Fruit fly (Drosophila melanogaster): ENCODE measurements around the gene CG42542.

DNA sequence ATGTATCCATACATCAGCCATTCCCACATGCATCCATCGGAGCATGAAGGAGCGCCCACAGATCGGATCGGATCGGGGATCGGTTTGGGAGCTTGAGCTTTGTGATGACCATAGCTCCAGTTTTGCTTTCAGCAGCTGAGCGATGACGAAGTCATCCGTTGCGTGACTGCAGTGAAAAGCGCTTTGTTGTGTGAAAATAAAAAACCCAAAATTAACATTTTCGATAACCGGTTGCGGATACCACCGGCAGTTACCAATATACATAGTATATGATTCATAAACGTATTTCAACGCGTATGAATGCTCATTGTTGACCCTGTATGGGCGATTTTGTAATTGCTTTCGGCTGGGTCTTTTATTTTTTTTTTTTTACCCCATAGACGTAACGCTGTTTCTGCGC lies 8.8 kb downstream of the CG42542 start:
- TF ChIP-seq Mio (GFP tag; optimal IDR thresholded peaks at IDR 0.05): no peak
- no peak for TF ChIP-seq OdsH (GFP tag; optimal IDR thresholded peaks at IDR 0.05)
- no peak for TF ChIP-seq h (GFP tag; optimal IDR thresholded peaks at IDR 0.05)
- TF ChIP-seq lola (GFP tag; optimal IDR thresholded peaks at IDR 0.05): no peak
- TF ChIP-seq fru (GFP tag; optimal IDR thresholded peaks at IDR 0.05): no peak
- no peak for TF ChIP-seq brk (GFP tag; optimal IDR thresholded peaks at IDR 0.05)
- TF ChIP-seq Vsx2 (GFP tag; optimal IDR thresholded peaks at IDR 0.05; ENCODE audit: partially characterized antibody): no peak
- no peak for TF ChIP-seq usp (GFP tag; optimal IDR thresholded peaks at IDR 0.05)
- no peak for TF ChIP-seq jim (GFP tag; optimal IDR thresholded peaks at IDR 0.05)
- no peak for TF ChIP-seq Hr78 (GFP tag; optimal IDR thresholded peaks at IDR 0.05)

All from whole organism, wandering third instar larva.